Worm (Caenorhabditis elegans): ENCODE measurements around the gene npp-23.

ce11 chrIV:8918790-8919189 is 49.3 kb upstream of the npp-23 start, which contains the start of gene rap-1:
- TF ChIP-seq him-1 (tag; optimal IDR thresholded peaks at IDR 0.05): no peak
- TF ChIP-seq unc-130 (GFP tag; optimal IDR thresholded peaks at IDR 0.05): no peak
- TF ChIP-seq Y56A3A.18 (GFP tag; IDR thresholded peaks at IDR 0.05): no peak
- TF ChIP-seq F52B5.7 (tag; optimal IDR thresholded peaks at IDR 0.05): no peak
- no peak for TF ChIP-seq unc-62 (GFP tag; optimal IDR thresholded peaks at IDR 0.05)
- TF ChIP-seq T07F8.4 (tag; optimal IDR thresholded peaks at IDR 0.05): no peak
- TF ChIP-seq nfyb-1 (GFP tag; IDR thresholded peaks at IDR 0.05): no peak
- TF ChIP-seq snpc-4 (GFP tag; optimal IDR thresholded peaks at IDR 0.05): no peak
- no peak for TF ChIP-seq snpc-4 (tag; optimal IDR thresholded peaks at IDR 0.05)
- TF ChIP-seq snpc-1.3 (tag; optimal IDR thresholded peaks at IDR 0.05; ENCODE audit: insufficient read depth): no peak
- no peak for TF ChIP-seq lin-35 (GFP tag; optimal IDR thresholded peaks at IDR 0.05)
- TF ChIP-seq nhr-120 (GFP tag; IDR thresholded peaks at IDR 0.05): no peak
- no peak for TF ChIP-seq ztf-25 (GFP tag; IDR thresholded peaks at IDR 0.05)
- TF ChIP-seq Y67H2A.10 (GFP tag; conservative IDR thresholded peaks at IDR 0.05): no peak
- TF ChIP-seq B0035.1 (tag; optimal IDR thresholded peaks at IDR 0.05): no peak
